Worm (Caenorhabditis elegans) whole organism, L4/young adult: Measurements from ENCODE around the gene C54E10.10.

Experiments
- W03F9.2 ChIP-seq: fragments of 150-350 bp; optimal IDR thresholded peaks from 2 replicates; lab custom pipeline; 2014; ENCODE audit warnings: missing biosample characterization, missing genetic modification characterization
- dao-5 ChIP-seq: sonication (generic microtip); optimal IDR thresholded peaks from 2 replicates; lab custom pipeline; 2016; ENCODE audit warnings: missing genotype, missing genetic modification characterization, moderate library complexity, missing compliant biosample characterization

- TF ChIP-seq dao-5 (tag; lab: Kevin White, UChicago) = no peak
- no peak for TF ChIP-seq W03F9.2 (tag; lab: Kevin White, UChicago)
Measured at ce11 chrV:18772761-18773160, 30.4 kb downstream of the C54E10.10 start, which contains the start of gene clec-257.
